Worm (Caenorhabditis elegans) whole organism, L3 larva: Measurements from ENCODE around the gene dhs-26.

Experiments used
- R02D3.7 ChIP-seq: fragments of 150-350 bp; optimal IDR thresholded peaks from 2 replicates; lab custom pipeline; 2014; ENCODE audit warnings: missing biosample characterization, missing genetic modification characterization
- ceh-16 ChIP-seq: sonication (generic microtip); optimal IDR thresholded peaks from 2 replicates; lab custom pipeline; 2017; ENCODE audit warnings: missing biosample characterization, missing genetic modification characterization
- mdl-1 ChIP-seq: fragments of 150-350 bp; optimal IDR thresholded peaks from 2 replicates; lab custom pipeline; 2014; ENCODE audit warnings: missing biosample characterization, missing genetic modification characterization
- nhr-11 ChIP-seq: fragments of 150-350 bp; optimal IDR thresholded peaks from 2 replicates; lab custom pipeline; 2014; ENCODE audit warnings: missing biosample characterization, missing genetic modification characterization
- nhr-67 ChIP-seq: fragments of 150-350 bp; optimal IDR thresholded peaks from 2 replicates; lab custom pipeline; 2014; ENCODE audit warnings: missing biosample characterization, missing genetic modification characterization
- unc-62 ChIP-seq: fragments of 150-350 bp; sonication (generic microtip); optimal IDR thresholded peaks from 4 replicates; lab custom pipeline; 2014; ENCODE audit warnings: missing biosample characterization, missing genetic modification reagents, missing genetic modification characterization
- ztf-11 ChIP-seq: fragments of 150-350 bp; optimal IDR thresholded peaks from 2 replicates; lab custom pipeline; 2014; ENCODE audit warnings: missing biosample characterization, missing genetic modification characterization

The dhs-26 gene

DNA sequence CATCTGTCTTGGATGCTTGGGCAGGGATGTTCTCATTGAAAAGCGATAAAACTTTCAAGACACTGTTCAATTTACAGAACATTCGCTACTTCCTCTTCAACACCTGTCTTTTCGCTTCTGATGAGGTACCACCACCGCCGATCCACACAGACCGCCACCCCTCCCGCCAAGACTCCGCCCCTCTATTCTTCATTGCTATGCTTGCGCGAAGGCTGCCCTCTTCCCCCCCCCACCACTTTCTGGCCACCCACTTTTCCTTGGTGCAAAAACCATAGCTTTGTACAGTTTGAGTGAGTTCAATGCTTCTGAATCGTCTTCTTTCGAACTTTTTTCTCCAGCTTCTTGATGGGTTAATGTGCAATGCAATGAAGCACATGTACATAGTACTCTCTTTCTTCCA, 48.4 kb downstream of the dhs-26 start:
- TF ChIP-seq unc-62 (GFP tag; lab: Kevin White, UChicago): no peak
- TF ChIP-seq nhr-11 (tag; lab: Kevin White, UChicago): no peak
- no peak for TF ChIP-seq mdl-1 (tag; lab: Kevin White, UChicago)
- TF ChIP-seq ceh-16 (tag; lab: Kevin White, UChicago): no peak
- TF ChIP-seq R02D3.7 (tag; lab: Kevin White, UChicago): no peak
- no peak for TF ChIP-seq ztf-11 (tag; lab: Kevin White, UChicago)
- TF ChIP-seq nhr-67 (tag; lab: Kevin White, UChicago): no peak
- TF ChIP-seq, all 47 proteins: peak for 0
